Worm (Caenorhabditis elegans) whole organism, L1 larva: ENCODE data around the gene F47F2.1.

ENCODE experiments used
- C16A3.4 ChIP-seq: fragments of 150-350 bp; optimal IDR thresholded peaks from 2 replicates; lab custom pipeline; 2014; ENCODE audit warnings: missing biosample characterization, missing genetic modification characterization
- C34B4.2 ChIP-seq: sonication (generic microtip); optimal IDR thresholded peaks from 2 replicates; lab custom pipeline; 2017; ENCODE audit warnings: mild to moderate bottlenecking, missing genetic modification characterization, missing compliant biosample characterization
- F16B12.6 ChIP-seq: fragments of 150-350 bp; optimal IDR thresholded peaks from 2 replicates; lab custom pipeline; 2014; ENCODE audit warnings: missing biosample characterization, missing genetic modification characterization
- Y116A8C.19 ChIP-seq: sonication (generic microtip); optimal IDR thresholded peaks from 2 replicates; lab custom pipeline; 2016; ENCODE audit warnings: missing compliant biosample characterization, missing genetic modification characterization, borderline replicate concordance
- ama-1 ChIP-seq: fragments of 150-350 bp; optimal IDR thresholded peaks from 2 replicates; lab custom pipeline; 2014
- blmp-1 ChIP-seq: fragments of 150-350 bp; optimal IDR thresholded peaks from 2 replicates; lab custom pipeline; 2014; ENCODE audit warnings: missing biosample characterization, missing genetic modification characterization
- ceh-8 ChIP-seq: fragments of 200-800 bp; sonication (Bioruptor generic); optimal IDR thresholded peaks from 2 replicates; lab custom pipeline; 2018; ENCODE audit warnings: mild to moderate bottlenecking, missing genetic modification characterization, moderate library complexity, missing compliant biosample characterization
- ceh-88 ChIP-seq: fragments of 200-800 bp; sonication (Bioruptor generic); IDR thresholded peaks from 2 replicates; pipeline ENCODE4 v1.3.6; 2022; ENCODE audit warnings: missing genetic modification characterization, missing compliant biosample characterization
- ces-1 ChIP-seq: fragments of 150-350 bp; optimal IDR thresholded peaks from 2 replicates; lab custom pipeline; 2014; ENCODE audit warnings: missing biosample characterization, missing genetic modification reagents, missing genetic modification characterization
- dpl-1 ChIP-seq, 3 experiments: fragments of 150-350 bp in 2 of 3; sonication (generic microtip) in 1 of 3; optimal IDR thresholded peaks; 2 replicates each; lab custom pipeline; 2014 to 2017; ENCODE audit warnings: missing biosample characterization in 3 of 3, missing genetic modification characterization in 3 of 3, missing genetic modification reagents in 3 of 3
- efl-1 ChIP-seq, 4 experiments: fragments of 150-350 bp; optimal IDR thresholded peaks in 3 of 4; peaks in 1 of 4; 1 replicate in 1 of 4; 2 replicates in 3 of 4; lab custom pipeline; 2014; ENCODE audit warnings: missing biosample characterization in 2 of 4, missing genetic modification characterization in 2 of 4, missing genetic modification reagents in 2 of 4
- efl-3 ChIP-seq: fragments of 200-800 bp; sonication (Bioruptor generic); optimal IDR thresholded peaks from 2 replicates; lab custom pipeline; 2018; ENCODE audit warnings: mild to moderate bottlenecking, missing genetic modification characterization, missing compliant biosample characterization
- egl-27 ChIP-seq, 2 experiments: fragments of 150-350 bp in 1 of 2; sonication (generic microtip); optimal IDR thresholded peaks; 3 replicates each; lab custom pipeline; 2017 to 2018; ENCODE audit warnings: missing biosample characterization in 2 of 2, missing genetic modification characterization in 2 of 2, missing genetic modification reagents in 2 of 2
- elt-2 ChIP-seq: sonication (generic microtip); optimal IDR thresholded peaks from 2 replicates; lab custom pipeline; 2016; ENCODE audit warnings: missing genetic modification characterization, mild to moderate bottlenecking, inconsistent platforms, missing compliant biosample characterization, missing genetic modification reagents
- elt-3 ChIP-seq, 6 experiments: fragments of 150-350 bp in 1 of 6; sonication (generic microtip); optimal IDR thresholded peaks; 2 replicates each; lab custom pipeline; 2017 to 2018; ENCODE audit warnings: missing biosample characterization in 6 of 6, missing genetic modification characterization in 6 of 6, inconsistent platforms in 1 of 6
- ets-5 ChIP-seq: fragments of 200-800 bp; sonication (Bioruptor generic); IDR thresholded peaks from 2 replicates; pipeline ENCODE4 v1.3.6; 2022; ENCODE audit warnings: missing genetic modification characterization, missing compliant biosample characterization
- fkh-10 ChIP-seq: sonication (generic microtip); optimal IDR thresholded peaks from 2 replicates; lab custom pipeline; 2017; ENCODE audit warnings: missing biosample characterization, missing genetic modification reagents, missing genetic modification characterization
- fkh-8 ChIP-seq: sonication (generic microtip); optimal IDR thresholded peaks from 2 replicates; lab custom pipeline; 2016; ENCODE audit warnings: mild to moderate bottlenecking, missing genetic modification characterization, missing compliant biosample characterization
- fos-1 ChIP-seq: fragments of 150-350 bp; optimal IDR thresholded peaks from 2 replicates; lab custom pipeline; 2014; ENCODE audit warnings: missing biosample characterization, missing genetic modification characterization
- grh-1 ChIP-seq: fragments of 200-800 bp; sonication (Bioruptor generic); IDR thresholded peaks from 2 replicates; pipeline ENCODE4 v1.3.6; 2022; ENCODE audit warnings: missing genetic modification reagents, missing genetic modification characterization, missing compliant biosample characterization
- hlh-17 ChIP-seq: fragments of 200-800 bp; sonication (Bioruptor generic); optimal IDR thresholded peaks from 2 replicates; lab custom pipeline; 2018; ENCODE audit warnings: missing genetic modification characterization, mild to moderate bottlenecking, missing compliant biosample characterization, moderate library complexity, borderline replicate concordance
- hpl-2 ChIP-seq: fragments of 150-350 bp; optimal IDR thresholded peaks from 2 replicates; lab custom pipeline; 2014; ENCODE audit warnings: missing biosample characterization, missing genetic modification reagents, missing genetic modification characterization
- irx-1 ChIP-seq: sonication (generic microtip); optimal IDR thresholded peaks from 2 replicates; lab custom pipeline; 2016; ENCODE audit warnings: missing genetic modification characterization, missing compliant biosample characterization
- isw-1 ChIP-seq: fragments of 200-800 bp; sonication (Bioruptor generic); IDR thresholded peaks from 2 replicates; pipeline ENCODE4 v1.3.6; 2022; ENCODE audit warnings: missing genetic modification characterization, missing compliant biosample characterization
- lin-15B ChIP-seq: fragments of 150-350 bp; sonication (generic microtip); optimal IDR thresholded peaks from 3 replicates; lab custom pipeline; 2014; ENCODE audit warnings: missing biosample characterization, missing genetic modification characterization
- lsy-2 ChIP-seq, 2 experiments: fragments of 150-350 bp; optimal IDR thresholded peaks; 2 replicates each; lab custom pipeline; 2014; ENCODE audit warnings: missing biosample characterization in 2 of 2, missing genetic modification characterization in 2 of 2
- nhr-11 ChIP-seq: fragments of 150-350 bp; optimal IDR thresholded peaks from 2 replicates; lab custom pipeline; 2014; ENCODE audit warnings: missing biosample characterization, missing genetic modification characterization
- nhr-20 ChIP-seq: sonication (generic microtip); optimal IDR thresholded peaks from 2 replicates; lab custom pipeline; 2016; ENCODE audit warnings: mild to moderate bottlenecking, missing genetic modification characterization, missing compliant biosample characterization
- nhr-237 ChIP-seq: fragments of 150-350 bp; optimal IDR thresholded peaks from 2 replicates; lab custom pipeline; 2014; ENCODE audit warnings: missing biosample characterization, missing genetic modification characterization
- nhr-28 ChIP-seq: fragments of 150-350 bp; optimal IDR thresholded peaks from 2 replicates; lab custom pipeline; 2014; ENCODE audit warnings: missing biosample characterization, missing genetic modification characterization
- nhr-47 ChIP-seq: sonication (generic microtip); optimal IDR thresholded peaks from 2 replicates; lab custom pipeline; 2016; ENCODE audit warnings: mild to moderate bottlenecking, missing genetic modification characterization, moderate library complexity, missing compliant biosample characterization
- nhr-71 ChIP-seq: sonication (generic microtip); optimal IDR thresholded peaks from 2 replicates; lab custom pipeline; 2016; ENCODE audit warnings: mild to moderate bottlenecking, missing genetic modification characterization, moderate library complexity, missing compliant biosample characterization
- nhr-76 ChIP-seq: sonication (generic microtip); optimal IDR thresholded peaks from 2 replicates; lab custom pipeline; 2017; ENCODE audit warnings: missing biosample characterization, missing genetic modification characterization
- nhr-77 ChIP-seq: fragments of 150-350 bp; optimal IDR thresholded peaks from 2 replicates; lab custom pipeline; 2014; ENCODE audit warnings: missing biosample characterization, missing genetic modification characterization
- nhr-84 ChIP-seq: sonication (generic microtip); optimal IDR thresholded peaks from 2 replicates; lab custom pipeline; 2017; ENCODE audit warnings: missing biosample characterization, missing genetic modification characterization
- nhr-90 ChIP-seq: sonication (generic microtip); optimal IDR thresholded peaks from 2 replicates; lab custom pipeline; 2016; ENCODE audit warnings: mild to moderate bottlenecking, missing genetic modification characterization, missing compliant biosample characterization; ENCODE audit not compliant: poor library complexity
- pag-3 ChIP-seq: sonication (generic microtip); optimal IDR thresholded peaks from 2 replicates; lab custom pipeline; 2017; ENCODE audit warnings: missing genetic modification characterization, mild to moderate bottlenecking, missing compliant biosample characterization, antibody characterized with exemption, borderline replicate concordance; ENCODE audit not compliant: insufficient read depth
- pax-3 ChIP-seq: fragments of 200-800 bp; sonication (Bioruptor generic); optimal IDR thresholded peaks from 2 replicates; lab custom pipeline; 2018; ENCODE audit warnings: mild to moderate bottlenecking, missing genetic modification characterization, moderate library complexity, missing compliant biosample characterization
- rnt-1 ChIP-seq: sonication (generic microtip); optimal IDR thresholded peaks from 2 replicates; lab custom pipeline; 2016; ENCODE audit warnings: mild to moderate bottlenecking, missing genetic modification characterization, moderate library complexity, missing compliant biosample characterization
- skn-1 ChIP-seq: fragments of 150-350 bp; optimal IDR thresholded peaks from 2 replicates; lab custom pipeline; 2014; ENCODE audit warnings: missing biosample characterization, missing genetic modification characterization
- snu-23 ChIP-seq: sonication (generic microtip); optimal IDR thresholded peaks from 2 replicates; lab custom pipeline; 2016; ENCODE audit warnings: missing genetic modification characterization, missing compliant biosample characterization
- sptf-1 ChIP-seq: fragments of 150-350 bp; optimal IDR thresholded peaks from 2 replicates; lab custom pipeline; 2014; ENCODE audit warnings: missing biosample characterization, missing genetic modification characterization
- sup-37 ChIP-seq: fragments of 200-800 bp; sonication (Bioruptor generic); optimal IDR thresholded peaks from 2 replicates; lab custom pipeline; 2018; ENCODE audit warnings: mild to moderate bottlenecking, missing genetic modification characterization, missing compliant biosample characterization
- swsn-7 ChIP-seq: sonication (generic microtip); optimal IDR thresholded peaks from 2 replicates; lab custom pipeline; 2016; ENCODE audit warnings: missing genetic modification characterization, missing compliant biosample characterization
- tbx-2 ChIP-seq: sonication (generic microtip); optimal IDR thresholded peaks from 2 replicates; lab custom pipeline; 2016; ENCODE audit warnings: missing genetic modification characterization, missing compliant biosample characterization
- unc-30 ChIP-seq: sonication (generic microtip); optimal IDR thresholded peaks from 2 replicates; lab custom pipeline; 2017; ENCODE audit warnings: missing biosample characterization, missing genetic modification characterization
- unc-62 ChIP-seq: fragments of 150-350 bp; optimal IDR thresholded peaks from 2 replicates; lab custom pipeline; 2014; ENCODE audit warnings: missing biosample characterization, missing genetic modification reagents, missing genetic modification characterization
- unc-86 ChIP-seq: sonication (generic microtip); optimal IDR thresholded peaks from 2 replicates; lab custom pipeline; 2016; ENCODE audit warnings: missing genetic modification characterization, missing compliant biosample characterization
- unc-98 ChIP-seq: fragments of 200-800 bp; sonication (Bioruptor generic); IDR thresholded peaks from 2 replicates; pipeline ENCODE4 v1.3.6; 2022; ENCODE audit warnings: missing genetic modification characterization, missing compliant biosample characterization
- zag-1 ChIP-seq: fragments of 150-350 bp; optimal IDR thresholded peaks from 2 replicates; lab custom pipeline; 2014; ENCODE audit warnings: missing biosample characterization, missing genetic modification characterization
- zip-4 ChIP-seq: fragments of 200-800 bp; sonication (Bioruptor generic); optimal IDR thresholded peaks from 2 replicates; lab custom pipeline; 2018; ENCODE audit warnings: mild to moderate bottlenecking, missing genetic modification characterization, moderate library complexity, missing compliant biosample characterization

F47F2.1 gene

ce11 chrX:3833964-3834840 lies 44.1 kb upstream of the F47F2.1 start:
- TF ChIP-seq lsy-2 (tag; optimal IDR thresholded peaks at IDR 0.05; lab: Kevin White, UChicago), result no peak
- no peak for TF ChIP-seq nhr-47 (tag; lab: Kevin White, UChicago)
- no peak for TF ChIP-seq sptf-1
- peak; percentile 80 for TF ChIP-seq tbx-2 (tag; lab: Kevin White, UChicago)
- TF ChIP-seq isw-1 (GFP tag; lab: Robert Waterston, UW), result no peak
- no peak for TF ChIP-seq nhr-76 (tag; lab: Kevin White, UChicago)
- no peak for TF ChIP-seq fos-1
- TF ChIP-seq irx-1 (tag; lab: Kevin White, UChicago), result peak; percentile 6
- TF ChIP-seq skn-1 (tag; lab: Kevin White, UChicago), result no peak
- TF ChIP-seq ces-1 (GFP tag; lab: Kevin White, UChicago), result no peak
- no peak for TF ChIP-seq efl-3 (GFP tag; lab: Kevin White, UChicago)
- TF ChIP-seq hpl-2 (GFP tag; lab: Kevin White, UChicago), result no peak
- no peak for TF ChIP-seq C34B4.2 (tag; lab: Kevin White, UChicago)
- TF ChIP-seq grh-1 (GFP tag; lab: Robert Waterston, UW), result no peak
- TF ChIP-seq unc-98, result no peak
- no peak for TF ChIP-seq rnt-1
- TF ChIP-seq ama-1 (lab: Kevin White, UChicago), result no peak
- no peak for TF ChIP-seq nhr-28 (tag; lab: Kevin White, UChicago)
- no peak for TF ChIP-seq snu-23 (GFP tag; lab: Kevin White, UChicago)
- TF ChIP-seq swsn-7 (tag; lab: Kevin White, UChicago), result no peak
- TF ChIP-seq nhr-71 (tag; lab: Kevin White, UChicago), result peak; percentile 14
- TF ChIP-seq nhr-11 (tag; lab: Kevin White, UChicago), result no peak
- TF ChIP-seq zag-1 (tag; lab: Kevin White, UChicago), result no peak
- TF ChIP-seq efl-1 (optimal IDR thresholded peaks at IDR 0.05; lab: Kevin White, UChicago), result no peak
- TF ChIP-seq efl-1 (GFP tag; optimal IDR thresholded peaks at IDR 0.05 in 1 of 2; lab: Kevin White, UChicago), result peak in 1 of 2 experiments; percentile 74
- no peak for TF ChIP-seq lin-15B
- no peak for TF ChIP-seq fkh-10 (GFP tag; lab: Kevin White, UChicago)
- TF ChIP-seq ets-5 (GFP tag; lab: Robert Waterston, UW), result no peak
- no peak for TF ChIP-seq egl-27 (tag; optimal IDR thresholded peaks at IDR 0.05; lab: Kevin White, UChicago)
- TF ChIP-seq unc-86, result no peak
- no peak for TF ChIP-seq fkh-8 (tag; lab: Kevin White, UChicago)
- TF ChIP-seq nhr-237 (tag; lab: Kevin White, UChicago), result peak; percentile 8
- no peak for TF ChIP-seq elt-3 (tag; optimal IDR thresholded peaks at IDR 0.05; lab: Kevin White, UChicago)
- TF ChIP-seq blmp-1 (tag; lab: Kevin White, UChicago), result no peak
- no peak for TF ChIP-seq unc-62 (GFP tag; lab: Kevin White, UChicago)
- TF ChIP-seq pax-3, result no peak
- no peak for TF ChIP-seq F16B12.6 (tag; lab: Kevin White, UChicago)
- no peak for TF ChIP-seq unc-30 (tag; lab: Kevin White, UChicago)
- TF ChIP-seq Y116A8C.19 (tag; lab: Kevin White, UChicago), result no peak
- no peak for TF ChIP-seq zip-4 (GFP tag; lab: Kevin White, UChicago)
- no peak for TF ChIP-seq C16A3.4 (tag; lab: Kevin White, UChicago)
- no peak for TF ChIP-seq elt-2 (tag; lab: Kevin White, UChicago)
- TF ChIP-seq sup-37 (GFP tag; lab: Kevin White, UChicago), result no peak
- TF ChIP-seq nhr-84, result no peak
- peak; percentile 64 for TF ChIP-seq nhr-77 (tag; lab: Kevin White, UChicago)
- TF ChIP-seq ceh-8, result no peak
- TF ChIP-seq nhr-20 (tag; lab: Kevin White, UChicago), result peak; percentile 15
- TF ChIP-seq nhr-90 (tag; lab: Kevin White, UChicago), result peak; percentile 1
- TF ChIP-seq ceh-88 (GFP tag; lab: Robert Waterston, UW), result no peak
- no peak for TF ChIP-seq pag-3 (tag; lab: Kevin White, UChicago)
- TF ChIP-seq dpl-1 (GFP tag; optimal IDR thresholded peaks at IDR 0.05; lab: Kevin White, UChicago), result no peak
- TF ChIP-seq hlh-17 (GFP tag; lab: Kevin White, UChicago), result no peak
